Worm (Caenorhabditis elegans): ENCODE data around the gene fipr-29.

Gene fipr-29

ce11 chrIII:3066769-3067168 lies 6.6 kb upstream of the fipr-29 start:
- TF ChIP-seq nhr-90 (tag; optimal IDR thresholded peaks at IDR 0.05; ENCODE audit: poor library complexity) (no peak), efl-1 (optimal IDR thresholded peaks at IDR 0.05) (no peak), efl-1 (GFP tag; optimal IDR thresholded peaks at IDR 0.05 in 1 of 2) (peak in 1 of 2 experiments; percentile 49), ceh-82 (tag; optimal IDR thresholded peaks at IDR 0.05) (no peak), nhr-47 (tag; optimal IDR thresholded peaks at IDR 0.05) (no peak), egl-13 (tag; optimal IDR thresholded peaks at IDR 0.05) (no peak), unc-86 (tag; optimal IDR thresholded peaks at IDR 0.05) (no peak)

ce11 chrIII:3065876-3066509 lies 5.8 kb upstream of the fipr-29 start:
- TF ChIP-seq nhr-76 (tag; optimal IDR thresholded peaks at IDR 0.05) = no peak
- TF ChIP-seq nhr-90 (tag; optimal IDR thresholded peaks at IDR 0.05; ENCODE audit: poor library complexity) = peak; percentile 50
- peak in 2 of 3 experiments; percentile 10 to 32 for TF ChIP-seq ceh-82 (tag; optimal IDR thresholded peaks at IDR 0.05)
- no peak for TF ChIP-seq ztf-4 (tag; optimal IDR thresholded peaks at IDR 0.05)
- no peak for TF ChIP-seq nhr-237 (tag; optimal IDR thresholded peaks at IDR 0.05)
- peak; percentile 79 for TF ChIP-seq rnt-1 (tag; optimal IDR thresholded peaks at IDR 0.05)
- no peak for TF ChIP-seq unc-30 (tag; optimal IDR thresholded peaks at IDR 0.05)
- TF ChIP-seq tbx-2 (tag; optimal IDR thresholded peaks at IDR 0.05) = peak; percentile 57
- TF ChIP-seq hpl-2 (GFP tag; optimal IDR thresholded peaks at IDR 0.05) = no peak
- TF ChIP-seq jun-1 (tag; optimal IDR thresholded peaks at IDR 0.05) = no peak
- peak; percentile 44 for TF ChIP-seq snpc-4 (tag; optimal IDR thresholded peaks at IDR 0.05)
- TF ChIP-seq dpl-1 (GFP tag; optimal IDR thresholded peaks at IDR 0.05) = peak; percentile 31 to 57 (median 45)
- TF ChIP-seq unc-98 (GFP tag; IDR thresholded peaks at IDR 0.05) = 0 out of 2 replicates have a peak, but pooled peaks have one; percentile 29
- TF ChIP-seq fos-1 (tag; optimal IDR thresholded peaks at IDR 0.05) = no peak
- TF ChIP-seq blmp-1 (tag; optimal IDR thresholded peaks at IDR 0.05) = peak; percentile 51
- peak; percentile 35 for TF ChIP-seq swsn-7 (tag; optimal IDR thresholded peaks at IDR 0.05)
- peak; percentile 16 for TF ChIP-seq pax-3 (tag; optimal IDR thresholded peaks at IDR 0.05)
- TF ChIP-seq hlh-17 (GFP tag; optimal IDR thresholded peaks at IDR 0.05; ENCODE audit: borderline replicate concordance) = no peak
- peak; percentile 74 to 80 for TF ChIP-seq lsy-2 (tag; optimal IDR thresholded peaks at IDR 0.05)
- TF ChIP-seq snu-23 (GFP tag; optimal IDR thresholded peaks at IDR 0.05) = peak; percentile 58
- no peak for TF ChIP-seq zag-1 (tag; optimal IDR thresholded peaks at IDR 0.05)
- TF ChIP-seq C34B4.2 (tag; optimal IDR thresholded peaks at IDR 0.05) = no peak
- no peak for TF ChIP-seq ceh-88 (GFP tag; IDR thresholded peaks at IDR 0.05)
- TF ChIP-seq mab-9 (GFP tag; IDR thresholded peaks at IDR 0.05) = no peak
- peak; percentile 82 for TF ChIP-seq nhr-71 (tag; optimal IDR thresholded peaks at IDR 0.05)
- peak; percentile 47 to 68 for TF ChIP-seq efl-1 (optimal IDR thresholded peaks at IDR 0.05)
- TF ChIP-seq efl-1 (GFP tag; optimal IDR thresholded peaks at IDR 0.05 in 1 of 2) = peak; percentile 32 to 95
- peak; percentile 52 for TF ChIP-seq mep-1 (tag; optimal IDR thresholded peaks at IDR 0.05)
- no peak for TF ChIP-seq ztf-11 (tag; optimal IDR thresholded peaks at IDR 0.05)
- no peak for TF ChIP-seq sox-4 (tag; optimal IDR thresholded peaks at IDR 0.05)
- no peak for TF ChIP-seq C04F5.9 (tag; optimal IDR thresholded peaks at IDR 0.05)
- TF ChIP-seq egl-13 (tag; optimal IDR thresholded peaks at IDR 0.05) = no peak
- peak; percentile 58 for TF ChIP-seq sup-37 (GFP tag; optimal IDR thresholded peaks at IDR 0.05)
- no peak for TF ChIP-seq ama-1 (optimal IDR thresholded peaks at IDR 0.05)
- no peak for TF ChIP-seq ceh-8 (GFP tag; optimal IDR thresholded peaks at IDR 0.05)
- no peak for TF ChIP-seq mef-2 (tag; optimal IDR thresholded peaks at IDR 0.05)
- no peak for TF ChIP-seq unc-62 (GFP tag; optimal IDR thresholded peaks at IDR 0.05)
- no peak for TF ChIP-seq F16B12.6 (tag; optimal IDR thresholded peaks at IDR 0.05)
- peak; percentile 41 to 57 for TF ChIP-seq lin-35 (GFP tag; optimal IDR thresholded peaks at IDR 0.05)
- TF ChIP-seq nhr-77 (tag; optimal IDR thresholded peaks at IDR 0.05) = peak; percentile 85
- TF ChIP-seq C16A3.4 (tag; optimal IDR thresholded peaks at IDR 0.05) = peak; percentile 39
- no peak for TF ChIP-seq irx-1 (tag; optimal IDR thresholded peaks at IDR 0.05)
- no peak for TF ChIP-seq pag-3 (tag; optimal IDR thresholded peaks at IDR 0.05; ENCODE audit: borderline replicate concordance, insufficient read depth)
- no peak for TF ChIP-seq grh-1 (GFP tag; IDR thresholded peaks at IDR 0.05)
- TF ChIP-seq efl-3 (GFP tag; optimal IDR thresholded peaks at IDR 0.05) = no peak
- TF ChIP-seq fkh-4 (tag; optimal IDR thresholded peaks at IDR 0.05; ENCODE audit: borderline replicate concordance) = no peak
- TF ChIP-seq elt-2 (tag; optimal IDR thresholded peaks at IDR 0.05) = no peak
- peak; percentile 30 for TF ChIP-seq skn-1 (tag; optimal IDR thresholded peaks at IDR 0.05)
